Comparison of ENCODE assay signal across 3 fruit fly cellular contexts in genomic region chrX:1410312-1410711, dm6.
A peak's percentile ranks its signal among the peaks of the same experiment; 100 is the strongest.
TF ChIP-seq lines count a peak whose summit lies in the region.

No protein-coding gene starts in this region.

- TF ChIP-seq CTCF in whole organism, embryonic (GFP tag; optimal IDR thresholded peaks at IDR 0.05; lab: Kevin White, UChicago), result no peak

TF ChIP-seq in whole organism, embryonic, 481 proteins besides CTCF, POLR2A, EP300 and RAD21:
- TF ChIP-seq crol (GFP tag; IDR thresholded peaks at IDR 0.05; lab: Robert Waterston, UW), result 0 out of 2 replicates have a peak, but pooled peaks have one; percentile 35
- TF ChIP-seq CG2199 (GFP tag; IDR thresholded peaks at IDR 0.05; lab: Robert Waterston, UW), result no peak
- peak; percentile 1 for TF ChIP-seq ewg (GFP tag; optimal IDR thresholded peaks at IDR 0.05; lab: Kevin White, UChicago)
- TF ChIP-seq onecut (GFP tag; IDR thresholded peaks at IDR 0.05; lab: Robert Waterston, UW), result peak; percentile 88
- peak; percentile 80 for TF ChIP-seq Deaf1 (tag; optimal IDR thresholded peaks at IDR 0.05; lab: Kevin White, UChicago)
- TF ChIP-seq Gug (GFP tag; IDR thresholded peaks at IDR 0.05; lab: Robert Waterston, UW), result no peak
- TF ChIP-seq MBD-R2 (GFP tag; IDR thresholded peaks at IDR 0.05; lab: Robert Waterston, UW), result peak; percentile 16; the same call in 1 of the 2 replicates
- TF ChIP-seq crp (GFP tag; optimal IDR thresholded peaks at IDR 0.05; lab: Kevin White, UChicago), result peak in 1 of 2 experiments; percentile 33

TF ChIP-seq in whole organism, prepupa, 60 proteins besides CTCF, POLR2A, EP300 and RAD21:
- TF ChIP-seq Lpt (GFP tag; optimal IDR thresholded peaks at IDR 0.05; lab: Kevin White, UChicago), result no peak
- TF ChIP-seq lz (GFP tag; optimal IDR thresholded peaks at IDR 0.05; lab: Kevin White, UChicago), result no peak
- peak; percentile 21 for TF ChIP-seq Eip78C (GFP tag; lab: Kevin White, UChicago)

TF ChIP-seq in whole organism, pupa, 21 proteins besides CTCF, POLR2A, EP300 and RAD21:
- TF ChIP-seq Pif1A (GFP tag; optimal IDR thresholded peaks at IDR 0.05; lab: Kevin White, UChicago), result no peak
- peak; percentile 35 for TF ChIP-seq CG13204 (GFP tag; optimal IDR thresholded peaks at IDR 0.05; lab: Kevin White, UChicago)
